Fruit fly (Drosophila melanogaster): ENCODE results near the gene PK2-R1.

Gene PK2-R1

dm6 chr3R:13390490-13390889 lies 52.4 kb downstream of the PK2-R1 start:
- TF ChIP-seq CG8159 (tag; optimal IDR thresholded peaks at IDR 0.05) (no peak), CG8301 (tag; optimal IDR thresholded peaks at IDR 0.05) (no peak), CG15710 (tag; optimal IDR thresholded peaks at IDR 0.05) (no peak), CG17806 (tag; optimal IDR thresholded peaks at IDR 0.05) (no peak), D1 (tag; optimal IDR thresholded peaks at IDR 0.05) (no peak), CG13204 (GFP tag; optimal IDR thresholded peaks at IDR 0.05) (no peak), CG12605 (GFP tag; IDR thresholded peaks at IDR 0.05) (no peak), CG34367 (tag; optimal IDR thresholded peaks at IDR 0.05) (no peak), CG32121 (GFP tag; IDR thresholded peaks at IDR 0.05) (no peak), Ets98B (GFP tag; IDR thresholded peaks at IDR 0.05) (no peak), CG14655 (GFP tag; optimal IDR thresholded peaks at IDR 0.05) (no peak), EcR (GFP tag; optimal IDR thresholded peaks at IDR 0.05) (no peak), CG9948 (tag; optimal IDR thresholded peaks at IDR 0.05) (no peak), CG4496 (GFP tag; IDR thresholded peaks at IDR 0.05) (no peak), Snoo (tag; optimal IDR thresholded peaks at IDR 0.05) (no peak), Pif1A (GFP tag; optimal IDR thresholded peaks at IDR 0.05) (no peak), fd96Ca (GFP tag; IDR thresholded peaks at IDR 0.05) (no peak)

- TF ChIP-seq EcR (GFP tag; optimal IDR thresholded peaks at IDR 0.05), result no peak
- TF ChIP-seq CG8159 (tag; optimal IDR thresholded peaks at IDR 0.05), result no peak
- no peak for TF ChIP-seq Pif1B (GFP tag; optimal IDR thresholded peaks at IDR 0.05)
- TF ChIP-seq fd96Ca (GFP tag; IDR thresholded peaks at IDR 0.05), result no peak
- no peak for TF ChIP-seq rn (GFP tag; IDR thresholded peaks at IDR 0.05)
- TF ChIP-seq Snoo (tag; optimal IDR thresholded peaks at IDR 0.05), result no peak
- TF ChIP-seq CG34367 (tag; optimal IDR thresholded peaks at IDR 0.05), result no peak
- no peak for TF ChIP-seq CG12605 (GFP tag; IDR thresholded peaks at IDR 0.05)
- TF ChIP-seq CG13204 (GFP tag; optimal IDR thresholded peaks at IDR 0.05), result no peak
- TF ChIP-seq CG17806 (tag; optimal IDR thresholded peaks at IDR 0.05), result no peak
- no peak for TF ChIP-seq CG9948 (tag; optimal IDR thresholded peaks at IDR 0.05)
These were observed 54.9 kb downstream of the PK2-R1 start for dm6 chr3R:13393009-13393408.
